Fruit fly (Drosophila melanogaster): Measurements from ENCODE around the gene muc.

The muc gene

DNA sequence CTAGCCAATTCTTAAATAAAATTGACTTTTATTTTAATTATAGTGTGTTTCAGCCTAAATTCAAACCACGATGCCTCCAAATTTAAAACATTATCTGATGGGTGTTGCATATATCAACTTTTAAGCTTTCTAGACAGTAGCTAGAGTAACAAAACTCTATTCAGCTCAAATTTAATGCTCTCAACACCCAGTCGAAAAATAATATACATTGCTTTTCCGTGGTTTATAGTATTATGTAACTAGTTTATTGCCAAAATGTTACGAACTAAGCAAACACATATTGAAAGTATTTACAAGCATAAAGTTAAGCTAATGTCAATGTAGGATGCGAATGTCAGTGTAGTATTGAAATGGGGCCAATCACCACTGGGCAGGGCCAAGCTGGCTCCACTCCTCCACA is 3.6 kb downstream of the muc start:
- TF ChIP-seq CTCF (optimal IDR thresholded peaks at IDR 0.05) = no peak
- TF ChIP-seq CG8478 (optimal IDR thresholded peaks at IDR 0.05) = no peak

DNA sequence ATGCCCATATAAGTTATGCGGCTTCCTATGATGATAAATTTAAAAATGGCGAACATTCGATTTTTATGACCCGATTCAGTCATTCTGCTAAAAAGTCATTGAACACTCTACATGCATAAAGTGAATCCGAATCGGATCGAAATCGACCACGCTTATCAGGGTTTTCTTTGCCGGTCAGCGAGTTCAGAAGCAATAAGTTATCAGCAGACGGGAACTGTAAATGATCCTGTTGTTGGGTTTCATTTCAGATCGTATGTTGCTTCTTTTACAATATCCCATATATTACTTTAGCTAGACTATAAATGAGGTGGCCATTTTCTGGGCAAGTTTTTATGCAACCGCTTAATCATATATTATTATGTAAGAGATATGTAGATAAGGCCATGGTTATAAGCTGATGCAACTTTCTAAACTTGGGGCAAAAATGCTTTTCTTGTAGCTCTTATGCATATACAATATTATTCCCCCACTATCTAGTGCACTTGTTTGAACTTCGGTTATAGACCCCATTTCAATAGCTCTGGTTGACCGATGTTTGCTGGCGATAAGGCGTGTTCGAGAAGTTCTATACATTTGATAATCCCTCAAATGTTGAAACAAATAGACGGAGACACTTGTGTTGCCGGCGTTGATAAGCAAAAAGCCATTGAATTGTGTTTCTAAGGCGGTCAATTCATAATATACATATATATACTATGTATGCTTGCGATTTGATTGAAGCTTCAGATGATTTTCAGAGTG is 5.4 kb downstream of the muc start:
- no peak for TF ChIP-seq CG8478 (optimal IDR thresholded peaks at IDR 0.05)
- TF ChIP-seq CTCF (optimal IDR thresholded peaks at IDR 0.05) = no peak

DNA sequence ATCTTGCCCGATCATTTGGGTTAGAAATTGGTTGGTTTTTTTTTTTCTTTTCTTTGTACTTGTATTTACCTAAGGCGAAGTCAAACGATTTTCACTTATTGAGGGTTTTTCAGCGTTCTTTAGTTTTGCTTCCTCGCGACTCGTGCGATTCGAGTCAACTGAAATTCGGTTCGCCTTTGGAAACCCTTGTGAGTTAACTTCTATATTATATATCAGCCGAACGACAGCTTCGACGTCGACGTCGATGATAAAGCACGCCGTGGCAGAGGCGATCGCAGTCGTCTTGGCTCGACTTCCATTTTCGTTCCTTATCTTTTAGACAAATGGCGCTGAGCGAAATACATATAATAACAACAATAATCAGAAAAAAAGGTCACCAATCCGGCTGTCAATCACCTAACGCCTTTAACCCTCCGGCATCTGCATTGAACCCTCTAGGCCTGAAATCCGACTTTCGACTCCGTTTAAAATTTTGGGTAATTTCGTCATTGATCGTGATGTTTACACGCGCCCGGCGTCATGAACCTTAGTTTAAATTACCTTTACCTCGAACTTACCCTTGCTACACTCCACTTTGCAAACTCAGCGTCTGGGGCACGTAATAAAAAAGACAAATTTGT is 6.8 kb downstream of the muc start, which contains the start of gene CG5958:
TSS of gene CG5958 (minus strand) at position 180 of the 620 bp plus-strand sequence.
- TF ChIP-seq CTCF (optimal IDR thresholded peaks at IDR 0.05) = no peak

DNA sequence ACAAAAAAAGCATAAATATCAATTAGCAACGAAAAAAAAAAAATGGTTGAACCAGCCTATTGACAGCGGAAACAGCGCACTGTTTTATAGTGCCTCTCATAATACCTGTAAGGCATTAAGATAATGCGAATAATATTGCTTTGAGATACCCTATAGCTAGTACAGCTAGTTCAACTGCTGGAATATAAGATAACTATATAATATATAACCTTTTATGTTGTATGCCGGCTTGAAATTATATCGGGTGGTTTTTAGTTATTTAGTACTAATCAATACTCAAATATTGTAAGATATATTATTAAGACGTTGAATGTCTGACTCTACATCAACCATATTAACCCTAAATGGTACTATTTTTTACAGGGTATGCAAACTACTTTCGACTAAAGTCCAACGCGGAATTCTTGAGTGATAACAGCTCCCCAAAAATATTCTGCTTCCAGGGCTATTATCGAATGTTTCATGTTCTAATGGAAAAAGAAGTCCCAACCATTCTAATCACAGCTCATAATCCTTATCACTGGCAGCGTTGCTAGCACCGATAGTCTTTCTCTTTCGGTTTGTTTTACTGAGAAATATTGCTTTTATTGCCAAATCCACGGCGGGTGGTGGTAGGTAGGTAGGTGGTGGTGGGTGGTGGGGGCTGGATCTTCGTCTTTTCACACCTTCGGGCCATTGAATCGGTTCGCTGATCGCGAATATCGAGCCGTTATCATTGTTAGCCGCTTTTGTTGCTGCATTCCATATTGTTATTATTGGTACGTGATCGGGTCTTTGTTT is 7.5 kb downstream of the muc start:
- TF ChIP-seq CTCF (optimal IDR thresholded peaks at IDR 0.05) (no peak), CG8478 (optimal IDR thresholded peaks at IDR 0.05) (no peak)

DNA sequence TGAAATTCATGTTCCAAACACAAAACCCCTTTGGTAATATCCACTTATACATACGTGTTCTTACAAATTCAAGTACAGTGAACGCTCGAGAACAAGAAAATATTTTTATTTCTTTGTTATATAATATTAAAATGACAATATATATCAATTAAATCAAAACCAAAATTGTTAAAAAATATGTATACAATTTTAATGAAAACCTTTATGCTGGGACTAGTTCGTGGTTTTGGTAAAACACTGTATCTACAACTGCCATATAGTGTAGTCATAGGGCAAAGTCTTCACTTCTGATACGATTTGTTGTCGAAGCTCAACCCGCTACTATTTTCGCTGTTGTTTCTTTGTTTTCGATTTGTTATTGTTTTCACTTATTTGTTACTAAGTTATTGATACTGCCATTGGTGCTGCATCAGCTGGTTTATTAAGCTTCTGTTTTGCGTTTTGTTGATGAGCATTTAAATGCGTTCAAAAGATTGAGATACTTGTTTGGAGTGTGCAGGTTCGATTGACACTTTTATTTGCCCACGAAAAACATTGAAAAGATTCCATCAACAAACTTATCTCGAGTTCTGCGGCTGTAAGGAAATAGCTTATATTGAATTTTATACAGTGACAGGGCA is 8.2 kb downstream of the muc start:
- TF ChIP-seq CTCF (optimal IDR thresholded peaks at IDR 0.05) = no peak
- TF ChIP-seq CG8478 (optimal IDR thresholded peaks at IDR 0.05) = no peak

DNA sequence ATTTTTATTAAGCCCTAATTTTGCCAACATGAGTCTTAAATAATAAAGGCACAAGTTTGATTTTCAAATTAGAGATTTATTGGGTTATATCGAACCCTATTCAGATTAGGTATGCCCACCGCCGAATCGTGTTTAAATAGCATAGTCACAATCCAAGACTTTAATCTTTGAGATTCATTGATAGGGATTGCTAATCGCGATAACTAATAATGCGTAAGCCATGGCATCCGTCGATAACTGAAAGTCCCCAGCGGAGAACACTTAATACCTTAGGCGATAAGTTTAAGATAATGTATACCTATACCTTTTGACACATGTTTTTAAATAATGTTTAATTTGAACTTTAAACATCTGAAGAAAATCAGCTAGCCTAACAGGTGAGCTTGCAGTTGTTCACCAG is 8.8 kb downstream of the muc start:
- TF ChIP-seq CG8478 (optimal IDR thresholded peaks at IDR 0.05) (no peak), CTCF (optimal IDR thresholded peaks at IDR 0.05) (no peak)

DNA sequence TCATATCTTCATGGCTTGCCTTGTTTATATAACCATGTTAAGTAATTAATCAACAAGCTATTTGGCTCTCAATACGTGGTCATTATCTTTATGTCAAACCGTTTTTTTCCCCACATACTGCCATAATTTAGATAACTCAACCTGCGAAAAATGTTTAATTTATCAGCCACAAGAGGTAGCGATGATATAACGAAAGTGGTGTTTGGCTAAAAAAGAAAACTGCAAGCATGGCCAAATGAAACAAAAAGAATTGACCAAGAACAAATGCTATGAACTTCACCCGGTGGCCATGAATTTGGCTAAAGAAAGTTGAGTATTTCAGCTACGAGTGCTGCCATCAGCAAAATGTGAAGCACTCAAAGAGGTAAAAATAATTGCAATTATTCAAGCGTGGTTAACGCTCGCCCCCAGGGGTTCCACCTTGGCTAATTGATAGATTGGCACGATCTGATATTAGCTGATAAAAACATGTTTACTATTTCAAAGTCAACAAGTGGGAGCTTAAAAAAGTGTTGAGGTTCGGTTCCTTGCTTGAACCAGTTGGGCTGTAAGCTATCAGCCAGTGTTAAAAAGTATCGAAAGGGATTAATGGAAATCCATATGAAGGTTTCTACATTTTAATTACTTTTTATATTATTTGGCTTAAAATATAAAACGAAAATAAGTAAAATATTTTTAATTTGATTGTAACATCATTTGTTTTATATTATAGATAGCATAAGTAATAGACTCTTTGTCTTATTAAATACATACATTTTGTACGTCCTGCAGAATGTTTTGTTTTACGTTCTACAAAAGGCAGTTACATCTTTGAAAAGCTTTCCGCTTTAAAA is 10.0 kb downstream of the muc start:
- no peak for TF ChIP-seq CTCF (optimal IDR thresholded peaks at IDR 0.05)
- no peak for TF ChIP-seq CG8478 (optimal IDR thresholded peaks at IDR 0.05)

DNA sequence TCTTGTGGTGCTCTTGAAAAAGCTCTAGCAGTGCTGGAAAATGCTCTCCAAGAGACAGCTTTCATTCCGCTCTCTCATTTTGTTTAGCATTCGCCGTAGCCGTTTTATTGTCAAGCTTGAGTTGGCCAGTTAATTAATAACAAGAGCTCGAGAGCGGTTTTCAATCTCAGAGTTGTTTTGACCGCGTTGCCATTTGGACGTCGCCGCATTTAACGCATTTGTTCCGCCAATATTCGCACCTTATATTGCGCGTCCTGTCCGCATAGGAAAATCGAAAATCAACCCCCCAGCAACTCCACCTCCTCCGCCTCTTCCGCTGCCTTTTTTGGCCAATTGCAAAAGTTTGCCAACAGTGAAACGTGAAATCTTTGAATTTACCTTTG is 10.7 kb downstream of the muc start, which contains the start of gene CG5973:
TSS of gene CG5973 (plus strand) at position 168 of the 383 bp plus-strand sequence.
- TF ChIP-seq CG8478 (optimal IDR thresholded peaks at IDR 0.05) = no peak
- TF ChIP-seq CTCF (optimal IDR thresholded peaks at IDR 0.05) = no peak

DNA sequence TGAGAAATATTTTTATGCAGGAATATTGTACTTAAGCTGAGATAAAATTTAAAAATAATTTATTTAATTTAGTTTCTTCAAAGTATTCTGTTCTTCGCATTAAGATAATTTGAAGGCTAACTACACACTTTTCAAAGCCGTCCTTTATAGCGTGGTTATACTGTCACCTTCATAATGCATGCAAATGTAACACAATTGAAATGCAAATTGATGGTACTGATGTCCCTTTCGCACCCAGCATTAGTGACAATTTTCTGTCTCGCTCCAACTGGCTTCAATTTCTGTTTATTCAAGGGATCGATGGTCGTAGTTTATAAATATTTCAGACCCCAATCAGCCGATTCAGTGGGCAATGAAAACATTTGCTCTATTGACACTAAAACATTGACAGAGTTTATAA is 11.8 kb downstream of the muc start:
- no peak for TF ChIP-seq CG8478 (optimal IDR thresholded peaks at IDR 0.05)
- no peak for TF ChIP-seq CTCF (optimal IDR thresholded peaks at IDR 0.05)

DNA sequence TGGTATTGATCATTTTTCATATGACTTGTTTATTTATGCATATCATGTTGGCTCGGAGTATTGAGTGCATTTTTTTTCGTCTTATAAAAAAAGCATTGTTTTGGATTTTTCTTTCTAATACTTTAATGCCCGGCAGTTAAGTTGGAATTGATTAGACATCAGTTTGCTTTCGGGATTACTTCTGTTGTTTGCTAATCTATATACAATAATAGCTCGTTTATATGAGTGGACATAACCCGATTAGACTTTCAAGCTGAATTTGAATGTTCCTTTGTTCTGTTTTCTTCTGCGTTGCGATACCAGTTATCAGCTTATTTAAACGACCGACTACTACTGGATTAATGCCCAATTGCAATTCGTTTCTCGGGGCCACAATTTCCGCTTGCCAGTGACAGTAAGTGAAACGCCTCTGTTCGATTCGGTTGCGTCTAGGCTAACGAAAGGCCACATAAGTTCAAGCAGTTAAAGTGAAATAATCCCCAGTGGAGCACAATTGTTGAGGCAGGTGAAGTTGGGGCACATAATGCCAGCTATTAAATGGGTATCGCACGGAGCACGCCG is 13.9 kb downstream of the muc start:
- TF ChIP-seq CTCF (optimal IDR thresholded peaks at IDR 0.05) = no peak

DNA sequence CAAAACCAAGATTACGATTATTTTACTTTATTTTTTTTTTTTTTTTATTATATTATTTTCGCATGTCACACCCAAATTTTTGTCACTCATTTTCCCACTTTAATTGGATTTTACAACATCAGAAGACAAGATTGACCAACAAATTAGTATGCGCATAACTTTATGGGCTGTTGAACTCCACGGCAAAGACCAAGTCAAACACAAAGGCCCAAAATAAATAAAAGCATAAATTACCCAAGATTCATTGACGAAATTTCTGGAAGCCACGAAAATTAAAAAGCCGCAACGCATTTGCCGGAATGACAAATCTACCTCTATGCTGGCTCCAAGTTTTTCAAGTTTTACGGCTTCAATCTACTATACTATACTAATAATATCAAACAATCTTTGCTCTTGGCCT is 15.4 kb downstream of the muc start:
- TF ChIP-seq CTCF (optimal IDR thresholded peaks at IDR 0.05) = no peak
- TF ChIP-seq CG8478 (optimal IDR thresholded peaks at IDR 0.05) = no peak

DNA sequence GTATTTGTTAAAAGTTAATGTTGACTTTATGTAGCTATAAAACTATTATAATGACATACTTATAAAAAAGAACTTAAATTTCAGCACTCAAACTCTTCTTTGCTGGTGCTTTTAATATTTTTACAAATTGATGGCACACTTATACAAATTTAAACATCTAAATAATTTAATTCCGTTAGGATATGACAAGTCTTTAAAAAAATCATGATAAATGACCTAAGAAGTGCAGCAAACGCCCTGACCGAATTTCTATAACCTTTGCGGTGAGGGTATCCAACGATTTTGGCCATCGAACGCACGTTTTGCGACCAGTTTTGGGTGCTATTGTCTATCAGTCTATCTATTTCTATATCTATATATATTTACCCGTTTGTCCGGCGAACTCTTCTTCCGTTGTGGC is 16.3 kb downstream of the muc start:
- TF ChIP-seq CG8478 (optimal IDR thresholded peaks at IDR 0.05) = no peak
- TF ChIP-seq CTCF (optimal IDR thresholded peaks at IDR 0.05) = no peak

DNA sequence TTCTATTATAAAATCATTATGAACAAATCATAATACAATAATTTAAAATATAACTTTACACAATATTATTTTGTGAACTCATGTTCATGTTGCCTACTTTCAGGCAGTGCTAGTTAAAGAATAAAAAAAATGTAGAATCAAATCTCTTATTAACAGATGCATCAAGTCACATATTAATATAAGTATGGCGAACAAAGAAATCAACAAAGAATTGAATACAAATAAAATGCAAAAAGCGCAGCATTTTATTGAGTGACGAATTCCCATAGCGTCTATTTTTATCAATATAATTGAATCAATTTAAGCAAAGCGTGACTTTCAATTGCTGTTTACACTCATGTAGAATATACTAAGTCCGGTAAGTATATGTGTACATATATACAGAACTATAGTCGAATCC is 21.2 kb downstream of the muc start:
- TF ChIP-seq CTCF (optimal IDR thresholded peaks at IDR 0.05) = no peak
- no peak for TF ChIP-seq CG8478 (optimal IDR thresholded peaks at IDR 0.05)

DNA sequence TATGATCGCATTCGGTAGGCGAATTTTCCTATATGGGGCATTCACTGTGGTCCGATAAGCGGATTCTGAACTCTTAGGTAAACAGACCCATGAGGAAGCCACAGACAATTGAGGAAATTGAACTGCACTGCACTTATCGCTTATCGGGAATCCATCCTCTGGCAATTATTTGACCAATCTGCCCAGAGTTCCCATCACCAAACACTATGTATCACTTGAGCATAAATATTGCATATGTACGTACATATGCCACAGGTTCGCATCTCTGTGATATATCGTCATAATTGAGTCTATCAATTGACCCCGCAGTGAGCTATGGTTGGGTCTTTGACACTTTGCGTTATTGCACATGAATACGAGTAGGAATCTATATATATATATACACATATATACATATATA is 21.7 kb downstream of the muc start:
- TF ChIP-seq CTCF (optimal IDR thresholded peaks at IDR 0.05) (no peak), CG8478 (optimal IDR thresholded peaks at IDR 0.05) (no peak)
